Worm (Caenorhabditis elegans) whole organism, young adult: ENCODE results near the gene K09C6.8.

ENCODE experiments used
- B0035.1 ChIP-seq: sonication (generic microtip); optimal IDR thresholded peaks from 2 replicates; lab custom pipeline; 2016; ENCODE audit warnings: missing genetic modification characterization, mild to moderate bottlenecking, missing compliant biosample characterization, missing genotype, missing genetic modification reagents
- ama-1 ChIP-seq, 3 experiments: fragments of 150-350 bp in 1 of 3; sonication (generic microtip) in 2 of 3; optimal IDR thresholded peaks; 2 replicates each; lab custom pipeline; 2014 to 2018; ENCODE audit warnings: missing biosample characterization in 2 of 3, missing genetic modification characterization in 2 of 3, missing genetic modification reagents in 2 of 3
- aptf-2 ChIP-seq: fragments of 200-800 bp; sonication (Bioruptor generic); conservative IDR thresholded peaks from 2 replicates; pipeline ENCODE4 v1.3.6; 2022; ENCODE audit warnings: missing genetic modification reagents, missing genetic modification characterization, missing compliant biosample characterization
- die-1 ChIP-seq: sonication (generic microtip); optimal IDR thresholded peaks from 2 replicates; lab custom pipeline; 2016; ENCODE audit warnings: missing genotype, mild to moderate bottlenecking, missing genetic modification characterization, missing compliant biosample characterization
- dox-1 ChIP-seq: fragments of 200-800 bp; sonication (Bioruptor generic); IDR thresholded peaks from 2 replicates; pipeline ENCODE4 v1.3.6; 2022; ENCODE audit warnings: missing genetic modification reagents, missing genetic modification characterization, missing compliant biosample characterization
- ets-4 ChIP-seq: fragments of 200-800 bp; sonication (Bioruptor generic); optimal IDR thresholded peaks from 2 replicates; lab custom pipeline; 2018; ENCODE audit warnings: mild to moderate bottlenecking, missing genetic modification characterization, missing compliant biosample characterization
- let-607 ChIP-seq, 2 experiments: fragments of 200-800 bp in 1 of 2; sonication (Bioruptor generic) in 1 of 2; sonication (generic microtip) in 1 of 2; optimal IDR thresholded peaks; 2 replicates each; lab custom pipeline; 2016 to 2018; ENCODE audit warnings: mild to moderate bottlenecking in 2 of 2, missing compliant biosample characterization in 2 of 2, missing genetic modification characterization in 2 of 2, moderate library complexity in 2 of 2, missing genotype in 1 of 2
- nfya-2 ChIP-seq: fragments of 200-800 bp; sonication (Bioruptor generic); IDR thresholded peaks from 2 replicates; pipeline ENCODE4 v1.3.6; 2022; ENCODE audit warnings: missing genetic modification reagents, missing genetic modification characterization, missing compliant biosample characterization
- ztf-3 ChIP-seq: fragments of 200-800 bp; sonication (Bioruptor generic); optimal IDR thresholded peaks from 2 replicates; lab custom pipeline; 2018; ENCODE audit warnings: mild to moderate bottlenecking, missing genetic modification characterization, missing compliant biosample characterization

ce11 chrV:826097-826496, 16.9 kb downstream of the K09C6.8 start, which contains the start of gene F41H8.2:
- TF ChIP-seq ama-1 (optimal IDR thresholded peaks at IDR 0.05; lab: Kevin White, UChicago) (no peak), ama-1 (GFP tag; optimal IDR thresholded peaks at IDR 0.05; lab: Kevin White, UChicago) (no peak), dox-1 (no peak), let-607 (tag; optimal IDR thresholded peaks at IDR 0.05; lab: Kevin White, UChicago) (no peak), B0035.1 (tag; lab: Kevin White, UChicago) (no peak), nfya-2 (GFP tag; lab: Robert Waterston, UW) (no peak), aptf-2 (no peak), ztf-3 (GFP tag; lab: Kevin White, UChicago) (no peak), die-1 (tag; lab: Kevin White, UChicago) (no peak), ets-4 (GFP tag; lab: Kevin White, UChicago) (no peak)
